Worm (Caenorhabditis elegans) whole organism, young adult: ENCODE data around the gene cyp-13A7.

Experiments used
- F57C9.4 ChIP-seq: sonication (generic microtip); optimal IDR thresholded peaks from 2 replicates; lab custom pipeline; 2017; ENCODE audit warnings: mild to moderate bottlenecking, missing genetic modification characterization, missing compliant biosample characterization
- chd-7 ChIP-seq: sonication (generic microtip); optimal IDR thresholded peaks from 2 replicates; lab custom pipeline; 2016; ENCODE audit warnings: mild to moderate bottlenecking, missing genetic modification characterization, moderate library complexity, missing compliant biosample characterization
- efl-1 ChIP-seq: fragments of 150-350 bp; optimal IDR thresholded peaks from 2 replicates; lab custom pipeline; 2014; ENCODE audit warnings: missing biosample characterization, missing genetic modification reagents, missing genetic modification characterization
- lir-1 ChIP-seq: fragments of 200-800 bp; sonication (Bioruptor generic); conservative IDR thresholded peaks from 2 replicates; pipeline ENCODE4 v1.3.6; 2022; ENCODE audit warnings: missing genetic modification reagents, missing genetic modification characterization, missing compliant biosample characterization
- lsy-27 ChIP-seq: sonication (generic microtip); optimal IDR thresholded peaks from 2 replicates; lab custom pipeline; 2017; ENCODE audit warnings: missing genetic modification characterization, mild to moderate bottlenecking, missing compliant biosample characterization, antibody characterized with exemption, missing genotype, borderline replicate concordance; ENCODE audit not compliant: insufficient read depth
- snpc-1.1 ChIP-seq: sonication (generic microtip); optimal IDR thresholded peaks from 2 replicates; lab custom pipeline; 2017; ENCODE audit warnings: missing genetic modification characterization, mild to moderate bottlenecking, missing compliant biosample characterization, antibody characterized with exemption, moderate library complexity, missing genotype, missing genetic modification reagents; ENCODE audit not compliant: insufficient read depth
- sptf-2 ChIP-seq: fragments of 200-800 bp; sonication (Bioruptor generic); optimal IDR thresholded peaks from 2 replicates; lab custom pipeline; 2018; ENCODE audit warnings: mild to moderate bottlenecking, missing genetic modification characterization, missing compliant biosample characterization
- unc-62 ChIP-seq: fragments of 150-350 bp; optimal IDR thresholded peaks from 2 replicates; lab custom pipeline; 2014; ENCODE audit warnings: missing biosample characterization, missing genetic modification reagents, missing genetic modification characterization

- no peak for TF ChIP-seq lsy-27
- no peak for TF ChIP-seq F57C9.4
- TF ChIP-seq snpc-1.1, result no peak
- TF ChIP-seq chd-7, result no peak
- TF ChIP-seq sptf-2 (GFP tag; lab: Kevin White, UChicago), result no peak
- no peak for TF ChIP-seq efl-1
- TF ChIP-seq lir-1 (GFP tag; lab: Robert Waterston, UW), result no peak
- TF ChIP-seq unc-62 (GFP tag; lab: Kevin White, UChicago), result no peak
Observed at ce11 chrII:9833855-9834254, 30.4 kb downstream of the cyp-13A7 start, which contains the start of gene ZK938.3.
